Fruit fly (Drosophila melanogaster) whole organism: ENCODE measurements around the gene Rich.
A peak's percentile ranks its signal among the peaks of the same experiment; 100 is the strongest.

ENCODE experiments used
- CG8478 ChIP-seq: fragments of >200 bp; optimal IDR thresholded peaks from 2 replicates; lab custom pipeline; 2018; ENCODE audit warnings: inconsistent platforms
- Dll ChIP-seq: fragments of >200 bp; optimal IDR thresholded peaks from 2 replicates; lab custom pipeline; 2017
- EcR ChIP-seq, 2 experiments: fragments of >200 bp; optimal IDR thresholded peaks; 2 replicates each; lab custom pipeline; 2017; ENCODE audit warnings: missing biosample characterization in 2 of 2, missing genetic modification characterization in 2 of 2, missing genetic modification reagents in 2 of 2
- pan ChIP-seq: fragments of >200 bp; optimal IDR thresholded peaks from 2 replicates; lab custom pipeline; 2017
- psq ChIP-seq: fragments of >200 bp; optimal IDR thresholded peaks from 2 replicates; lab custom pipeline; 2017
- usp ChIP-seq: fragments of >200 bp; optimal IDR thresholded peaks from 2 replicates; lab custom pipeline; 2017; ENCODE audit warnings: missing biosample characterization, missing genetic modification characterization, mixed read lengths

Gene Rich

DNA sequence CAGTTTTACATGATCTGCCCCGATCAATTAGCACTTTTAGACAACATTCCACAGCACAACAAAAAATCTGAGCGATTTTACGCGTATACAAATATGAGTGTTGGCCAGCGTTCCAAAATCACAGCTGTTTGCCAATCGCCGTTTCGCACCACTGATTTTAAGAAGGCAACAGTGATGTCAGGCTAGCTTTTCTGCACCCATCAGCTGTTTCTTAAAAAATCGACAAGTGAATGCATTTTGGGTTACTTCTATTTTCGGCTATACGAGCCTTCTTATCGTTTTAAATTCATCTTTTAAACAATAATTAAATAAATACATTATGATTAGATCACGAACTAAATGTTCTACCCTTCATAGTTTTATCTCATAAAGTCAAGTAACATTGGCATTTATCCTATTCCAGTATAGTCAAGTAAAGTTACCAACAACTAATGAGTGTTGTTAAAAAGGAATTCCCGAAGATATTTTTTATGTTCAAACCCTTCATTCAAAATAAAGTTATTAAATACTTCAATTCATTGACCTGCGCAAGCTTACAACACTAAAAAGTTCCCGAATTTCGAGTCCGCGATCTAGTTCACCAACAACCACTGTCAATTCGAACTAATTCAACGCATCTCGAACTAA is at the start of gene Rich, which contains the start of gene Ddx1:
Gene Rich, minus strand, starts transcription at position 125 of the 627 bp plus-strand sequence.
Gene Ddx1, plus strand, starts transcription at position 573 of the 627 bp plus-strand sequence.
- TF ChIP-seq usp (GFP tag; lab: Kevin White, UChicago) (no peak), Dll (lab: Kevin White, UChicago) (no peak), EcR (GFP tag; optimal IDR thresholded peaks at IDR 0.05; lab: Kevin White, UChicago) (no peak), pan (lab: Kevin White, UChicago) (no peak), CG8478 (lab: Kevin White, UChicago) (no peak), psq (no peak)

DNA sequence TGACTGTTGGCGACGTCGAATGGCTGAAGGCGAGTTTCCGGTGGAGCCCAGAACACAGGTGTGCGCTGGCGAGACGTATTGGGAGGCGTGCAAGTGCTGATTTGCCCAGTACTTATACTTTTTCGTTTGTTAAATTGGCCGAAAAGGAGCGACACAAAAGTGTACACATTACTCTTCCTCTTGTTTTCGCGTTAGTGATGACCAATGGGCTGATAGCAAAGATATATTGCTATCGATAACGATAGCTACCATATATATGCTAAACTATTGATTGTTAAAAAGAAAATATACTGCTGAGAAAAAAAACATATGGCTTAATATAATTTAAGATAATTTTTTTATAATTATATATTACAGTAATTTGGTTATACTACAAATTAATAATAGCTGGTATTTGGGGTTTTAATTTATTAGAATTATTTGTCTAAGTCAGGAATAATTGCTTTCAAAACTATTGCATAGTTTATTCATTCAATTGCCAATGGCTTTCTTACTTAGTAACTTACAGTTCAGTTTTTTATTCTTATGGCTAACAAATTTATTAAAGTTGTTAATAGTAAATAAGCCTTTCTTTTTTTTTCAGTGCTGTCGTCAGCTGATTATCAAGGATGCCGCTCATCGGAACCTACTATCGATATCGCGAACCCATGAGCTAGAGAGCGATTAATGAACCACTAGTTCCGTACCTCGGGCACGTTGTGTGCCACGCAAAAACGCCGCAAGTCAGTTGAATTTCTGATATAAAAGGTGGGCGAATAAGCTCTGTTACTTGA is 25.5 kb upstream of the Rich start, which contains the start of the genes Hem and IleRS:
Gene Hem, minus strand, starts transcription at position 202 of the 773 bp plus-strand sequence.
Gene IleRS, plus strand, starts transcription at position 672 of the 773 bp plus-strand sequence.
- no peak for TF ChIP-seq pan (lab: Kevin White, UChicago)
- no peak for TF ChIP-seq CG8478 (lab: Kevin White, UChicago)
- TF ChIP-seq EcR (GFP tag; optimal IDR thresholded peaks at IDR 0.05; lab: Kevin White, UChicago) = no peak
- TF ChIP-seq usp (GFP tag; lab: Kevin White, UChicago) = no peak

DNA sequence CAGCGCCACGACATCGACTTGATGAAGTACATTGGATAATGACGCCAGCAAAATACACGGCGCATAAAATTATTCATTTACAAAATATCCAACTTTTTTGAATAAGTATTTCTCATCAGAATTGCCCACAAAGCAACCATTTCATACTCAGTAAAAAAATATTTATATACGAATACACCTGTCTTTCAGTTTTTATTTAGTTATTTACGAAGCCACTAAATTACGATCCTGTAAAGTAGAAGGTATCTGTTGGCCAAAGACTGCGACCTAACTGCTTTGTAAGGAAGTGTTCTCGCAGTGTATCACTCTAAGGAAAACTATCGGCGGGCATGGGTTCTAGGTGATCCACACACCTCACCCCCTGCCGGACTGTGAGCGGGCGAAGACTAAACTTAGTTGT is 14.5 kb upstream of the Rich start:
- TF ChIP-seq pan (lab: Kevin White, UChicago) = no peak
- no peak for TF ChIP-seq EcR (GFP tag; optimal IDR thresholded peaks at IDR 0.05; lab: Kevin White, UChicago)
- no peak for TF ChIP-seq Dll (lab: Kevin White, UChicago)
- TF ChIP-seq CG8478 (lab: Kevin White, UChicago) = no peak
- no peak for TF ChIP-seq usp (GFP tag; lab: Kevin White, UChicago)
- no peak for TF ChIP-seq psq

DNA sequence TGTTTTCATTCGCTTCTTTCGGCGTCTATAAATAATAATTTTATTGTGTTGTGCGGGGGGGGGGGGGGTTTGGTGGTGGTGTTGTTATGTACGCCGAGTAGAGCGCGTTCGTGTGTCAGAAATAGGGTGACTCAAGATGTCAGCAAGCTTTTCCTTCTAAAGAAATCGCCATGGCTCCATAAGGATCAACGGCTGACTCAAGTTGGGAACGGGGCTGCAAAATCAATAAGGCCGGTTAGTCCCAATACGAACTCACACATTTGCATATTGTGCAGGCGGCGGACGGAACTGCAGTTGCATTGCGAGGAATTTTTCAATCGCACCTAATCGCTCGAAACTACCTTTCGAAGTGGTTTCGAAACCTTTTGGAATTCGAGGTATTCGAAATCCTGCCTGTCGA is 13.9 kb upstream of the Rich start:
- TF ChIP-seq psq = no peak
- TF ChIP-seq EcR (GFP tag; optimal IDR thresholded peaks at IDR 0.05; lab: Kevin White, UChicago) = no peak
- no peak for TF ChIP-seq CG8478 (lab: Kevin White, UChicago)
- TF ChIP-seq Dll (lab: Kevin White, UChicago) = no peak
- no peak for TF ChIP-seq pan (lab: Kevin White, UChicago)
- TF ChIP-seq usp (GFP tag; lab: Kevin White, UChicago) = no peak

DNA sequence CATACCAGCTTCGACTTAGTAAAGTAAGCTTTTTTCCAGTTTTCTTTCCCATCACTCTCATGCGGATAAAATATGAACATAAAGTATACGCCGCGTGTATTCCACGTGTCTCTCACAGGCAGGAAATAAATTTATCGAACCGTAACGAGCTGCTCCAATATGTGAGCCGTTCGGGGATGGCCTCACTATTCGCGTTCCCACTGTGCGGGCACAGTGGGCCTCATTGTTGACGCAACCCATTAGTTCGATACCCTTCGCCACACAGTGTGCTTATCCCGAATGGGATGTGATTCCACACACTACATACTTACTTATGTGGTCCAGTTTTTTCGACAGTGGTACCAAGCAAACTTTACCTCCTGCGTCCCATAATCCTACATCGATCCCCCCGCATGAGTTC is 13.3 kb upstream of the Rich start:
- TF ChIP-seq psq = no peak
- no peak for TF ChIP-seq CG8478 (lab: Kevin White, UChicago)
- TF ChIP-seq usp (GFP tag; lab: Kevin White, UChicago) = no peak
- TF ChIP-seq EcR (GFP tag; optimal IDR thresholded peaks at IDR 0.05; lab: Kevin White, UChicago) = no peak
- no peak for TF ChIP-seq pan (lab: Kevin White, UChicago)
- no peak for TF ChIP-seq Dll (lab: Kevin White, UChicago)

DNA sequence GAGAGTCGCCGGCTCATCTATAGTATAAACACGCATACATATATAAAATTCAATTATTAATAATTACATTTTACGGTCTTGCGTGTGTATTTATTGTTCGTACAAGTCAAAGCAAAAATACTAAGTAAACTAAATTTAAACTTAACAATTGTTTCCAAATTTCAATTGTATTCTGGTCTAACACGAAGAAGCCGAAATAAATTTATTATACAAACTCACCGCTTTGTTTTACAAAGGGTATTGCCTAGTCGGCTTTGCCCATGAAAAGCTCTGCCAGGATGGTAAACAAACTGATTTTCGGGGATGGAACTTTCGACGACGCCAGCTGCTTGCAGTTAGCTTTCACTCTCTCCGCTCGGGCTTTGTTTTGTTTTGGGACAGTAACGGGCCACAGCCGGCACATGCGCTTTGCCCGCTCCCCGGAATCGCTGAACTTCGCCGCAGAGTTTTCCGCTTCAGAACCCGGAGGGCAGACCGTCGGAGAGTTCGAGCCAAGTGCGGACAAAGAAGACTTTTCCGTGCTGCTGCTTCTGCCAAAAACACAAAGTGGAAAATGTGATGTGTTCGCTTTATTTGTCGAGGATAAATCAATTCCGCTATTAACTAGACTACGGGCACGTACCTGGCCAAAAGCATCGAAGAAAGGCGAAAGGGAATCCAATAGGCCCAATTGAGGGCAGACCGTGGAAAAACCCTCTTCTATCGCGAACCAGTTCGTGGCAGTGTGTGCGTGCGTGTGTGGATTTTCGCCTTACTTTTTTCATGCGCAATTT is 11.0 kb upstream of the Rich start, which contains the start of gene Srpk79D:
Gene Srpk79D, plus strand, starts transcription at position 457 of the 773 bp plus-strand sequence.
- no peak for TF ChIP-seq Dll (lab: Kevin White, UChicago)
- TF ChIP-seq psq = no peak
- TF ChIP-seq CG8478 (lab: Kevin White, UChicago) = no peak
- no peak for TF ChIP-seq usp (GFP tag; lab: Kevin White, UChicago)
- no peak for TF ChIP-seq pan (lab: Kevin White, UChicago)
- no peak for TF ChIP-seq EcR (GFP tag; optimal IDR thresholded peaks at IDR 0.05; lab: Kevin White, UChicago)

DNA sequence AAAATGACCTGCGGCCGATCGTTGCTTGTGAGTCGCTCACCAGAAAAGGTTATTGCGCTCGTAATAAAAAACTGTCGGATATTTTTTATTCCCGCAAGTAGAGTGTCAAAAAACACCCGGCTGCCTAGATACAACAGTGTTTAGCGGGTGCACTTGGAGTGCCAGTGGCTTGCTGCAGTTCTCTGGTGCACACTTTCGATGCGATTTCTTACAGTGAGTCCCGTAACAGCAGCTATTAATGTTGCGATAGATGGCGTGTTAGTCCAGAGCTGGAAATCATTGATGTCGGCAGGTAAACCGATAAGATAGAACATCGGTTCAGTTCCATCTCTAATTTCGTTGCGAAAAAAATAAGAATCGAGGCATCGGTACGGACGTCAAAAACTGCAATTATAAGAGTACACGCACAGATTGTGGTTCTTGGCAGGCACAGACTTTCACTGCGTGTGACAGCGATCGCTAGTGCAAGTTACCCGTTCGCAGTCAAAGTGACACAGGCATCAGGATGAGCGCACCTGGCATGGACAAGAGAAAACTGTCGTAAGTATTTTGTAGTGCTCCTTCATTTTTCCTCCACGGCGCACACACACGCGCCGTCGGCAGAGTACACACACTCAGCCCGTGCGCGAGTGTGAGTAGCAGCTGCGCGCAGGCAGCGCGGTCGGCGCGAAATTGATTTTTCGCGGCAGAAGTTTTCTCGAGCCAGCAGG is 4.7 kb upstream of the Rich start, which contains the start of gene Csp:
Gene Csp, plus strand, starts transcription at position 135 of the 710 bp plus-strand sequence.
- TF ChIP-seq EcR (GFP tag; optimal IDR thresholded peaks at IDR 0.05; lab: Kevin White, UChicago) (no peak), Dll (lab: Kevin White, UChicago) (peak; percentile 6), pan (lab: Kevin White, UChicago) (peak; percentile 68), CG8478 (lab: Kevin White, UChicago) (no peak), psq (no peak), usp (GFP tag; lab: Kevin White, UChicago) (no peak)

DNA sequence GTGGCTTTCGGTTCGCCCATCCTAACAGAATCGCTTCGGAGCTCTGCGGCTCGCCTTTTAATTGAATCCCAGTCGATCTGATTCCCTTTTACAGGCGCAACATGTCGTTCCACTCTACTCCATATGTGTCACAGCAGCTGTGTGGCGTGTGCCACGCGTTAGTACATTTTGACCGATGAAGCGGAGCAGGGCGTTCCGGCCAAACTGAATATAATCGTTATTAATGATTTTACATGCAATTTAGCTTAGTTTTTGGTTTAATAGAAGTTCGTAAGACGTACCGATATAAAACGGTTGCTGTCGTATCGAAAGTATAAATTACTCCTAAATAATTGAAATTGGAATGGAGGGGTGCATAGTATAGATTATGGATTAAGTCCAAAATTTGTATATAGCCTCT is 3.8 kb upstream of the Rich start, which contains the start of gene CG11523:
Gene CG11523, minus strand, starts transcription at position 145 of the 400 bp plus-strand sequence.
- TF ChIP-seq psq (no peak), EcR (GFP tag; optimal IDR thresholded peaks at IDR 0.05; lab: Kevin White, UChicago) (no peak), CG8478 (lab: Kevin White, UChicago) (no peak), pan (lab: Kevin White, UChicago) (no peak), usp (GFP tag; lab: Kevin White, UChicago) (no peak)

DNA sequence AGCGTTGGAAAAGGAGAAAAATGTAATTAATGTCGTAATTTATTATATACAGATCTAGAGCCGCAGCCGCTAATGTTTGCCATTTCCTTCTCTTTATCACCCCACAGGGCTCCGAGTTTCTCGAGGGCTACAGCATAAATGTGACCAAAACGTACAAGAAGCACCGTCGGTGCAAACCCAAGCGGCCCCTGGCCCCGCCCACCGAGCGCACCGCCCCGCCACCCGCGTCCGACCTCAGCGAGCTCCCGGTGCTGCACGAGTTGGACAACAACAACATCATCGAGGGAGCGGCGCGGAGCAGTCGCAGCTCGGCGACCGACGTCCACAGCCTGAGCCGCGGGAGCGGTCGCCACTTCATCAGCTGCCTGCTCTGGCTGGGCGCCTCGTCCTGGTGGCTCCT is 20.5 kb downstream of the Rich start:
- TF ChIP-seq usp (GFP tag; lab: Kevin White, UChicago) (no peak), Dll (lab: Kevin White, UChicago) (no peak), EcR (GFP tag; optimal IDR thresholded peaks at IDR 0.05; lab: Kevin White, UChicago) (no peak), psq (no peak), pan (lab: Kevin White, UChicago) (no peak), CG8478 (lab: Kevin White, UChicago) (no peak)

DNA sequence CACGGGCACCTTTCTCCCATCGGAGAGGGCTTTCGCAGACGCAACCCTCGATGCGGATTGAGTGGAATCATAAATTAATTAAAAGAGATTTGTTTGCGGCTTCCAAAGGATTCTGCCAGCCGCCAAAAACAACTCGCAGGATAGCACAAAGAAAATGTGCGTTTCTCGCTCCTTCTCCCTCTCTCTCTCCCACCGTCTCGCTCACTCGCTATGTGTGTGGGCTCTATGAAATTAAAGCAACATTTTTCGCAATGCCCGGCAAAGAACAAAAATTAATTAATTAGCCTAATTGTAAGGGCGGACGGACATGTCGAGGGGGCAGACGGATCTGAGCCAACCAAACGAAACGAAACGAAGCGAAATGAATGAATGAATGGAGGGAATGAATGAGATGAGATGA is 25.1 kb downstream of the Rich start:
- TF ChIP-seq Dll (lab: Kevin White, UChicago) (no peak), CG8478 (lab: Kevin White, UChicago) (no peak), pan (lab: Kevin White, UChicago) (no peak), psq (no peak), EcR (GFP tag; optimal IDR thresholded peaks at IDR 0.05; lab: Kevin White, UChicago) (no peak), usp (GFP tag; lab: Kevin White, UChicago) (no peak)
